Fruit fly (Drosophila melanogaster): ENCODE data around the gene Snx6.

- TF ChIP-seq CG4496 (GFP tag; IDR thresholded peaks at IDR 0.05): no peak
- TF ChIP-seq gl (tag; optimal IDR thresholded peaks at IDR 0.05): no peak
- no peak for TF ChIP-seq CG32121 (GFP tag; IDR thresholded peaks at IDR 0.05)
- no peak for TF ChIP-seq fd96Ca (GFP tag; IDR thresholded peaks at IDR 0.05)
- TF ChIP-seq Pif1B (GFP tag; optimal IDR thresholded peaks at IDR 0.05): no peak
- TF ChIP-seq D1 (tag; optimal IDR thresholded peaks at IDR 0.05): no peak
Measured at dm6 chr2L:8220393-8220934, at the start of gene Snx6.
